Worm (Caenorhabditis elegans) whole organism, L3 larva: Measurements from ENCODE around the gene Y70G10A.4.
"Not testable (repeated sequence)": the region's sequence is repeated elsewhere in the genome, so short reads cannot be mapped to it uniquely, and the experiment has no call there.

ENCODE experiments used
- R02D3.7 ChIP-seq: fragments of 150-350 bp; optimal IDR thresholded peaks from 2 replicates; lab custom pipeline; 2014; ENCODE audit warnings: missing biosample characterization, missing genetic modification characterization
- aly-2 ChIP-seq: fragments of 150-350 bp; optimal IDR thresholded peaks from 2 replicates; lab custom pipeline; 2014; ENCODE audit warnings: missing biosample characterization, missing genetic modification characterization
- ama-1 ChIP-seq: fragments of 150-350 bp; optimal IDR thresholded peaks from 2 replicates; lab custom pipeline; 2018
- ceh-16 ChIP-seq: sonication (generic microtip); optimal IDR thresholded peaks from 2 replicates; lab custom pipeline; 2017; ENCODE audit warnings: missing biosample characterization, missing genetic modification characterization
- ceh-28 ChIP-seq: fragments of 150-350 bp; optimal IDR thresholded peaks from 2 replicates; lab custom pipeline; 2014; ENCODE audit warnings: missing biosample characterization, missing genetic modification reagents, missing genetic modification characterization
- ceh-82 ChIP-seq: fragments of 150-350 bp; optimal IDR thresholded peaks from 2 replicates; lab custom pipeline; 2014; ENCODE audit warnings: missing biosample characterization, missing genetic modification characterization
- ceh-9 ChIP-seq: sonication (generic microtip); optimal IDR thresholded peaks from 2 replicates; lab custom pipeline; 2018; ENCODE audit warnings: missing biosample characterization, missing genetic modification characterization
- daf-12 ChIP-seq: fragments of 150-350 bp; optimal IDR thresholded peaks from 2 replicates; lab custom pipeline; 2014; ENCODE audit warnings: missing biosample characterization, missing genetic modification reagents, missing genetic modification characterization
- egl-27 ChIP-seq: sonication (generic microtip); optimal IDR thresholded peaks from 4 replicates; lab custom pipeline; 2017; ENCODE audit warnings: missing biosample characterization, missing genetic modification reagents, missing genetic modification characterization
- egl-5 ChIP-seq: fragments of 150-350 bp; optimal IDR thresholded peaks from 2 replicates; lab custom pipeline; 2017; ENCODE audit warnings: missing biosample characterization, missing genetic modification reagents, missing genetic modification characterization, inconsistent platforms
- elt-1 ChIP-seq: fragments of 150-350 bp; optimal IDR thresholded peaks from 2 replicates; lab custom pipeline; 2014; ENCODE audit warnings: missing biosample characterization, missing genetic modification characterization
- elt-2 ChIP-seq: sonication (generic microtip); optimal IDR thresholded peaks from 2 replicates; lab custom pipeline; 2016; ENCODE audit warnings: missing genetic modification reagents, mild to moderate bottlenecking, missing genetic modification characterization, missing compliant biosample characterization
- elt-3 ChIP-seq, 3 experiments: fragments of 150-350 bp in 1 of 3; sonication (generic microtip) in 2 of 3; optimal IDR thresholded peaks; 2 replicates in 2 of 3; 4 replicates in 1 of 3; lab custom pipeline; 2014 to 2017; ENCODE audit warnings: missing biosample characterization in 3 of 3, missing genetic modification characterization in 3 of 3
- eor-1 ChIP-seq, 2 experiments: fragments of 150-350 bp; optimal IDR thresholded peaks; 2 replicates each; lab custom pipeline; 2014 to 2018; ENCODE audit warnings: missing biosample characterization in 2 of 2, missing genetic modification characterization in 2 of 2
- fkh-10 ChIP-seq: sonication (generic microtip); optimal IDR thresholded peaks from 2 replicates; lab custom pipeline; 2017; ENCODE audit warnings: missing biosample characterization, missing genetic modification reagents, missing genetic modification characterization
- fkh-2 ChIP-seq: fragments of 150-350 bp; optimal IDR thresholded peaks from 2 replicates; lab custom pipeline; 2014; ENCODE audit warnings: missing biosample characterization, missing genetic modification reagents, missing genetic modification characterization
- fos-1 ChIP-seq: fragments of 150-350 bp; optimal IDR thresholded peaks from 2 replicates; lab custom pipeline; 2014; ENCODE audit warnings: missing biosample characterization, missing genetic modification characterization
- hmg-11 ChIP-seq: sonication (generic microtip); optimal IDR thresholded peaks from 2 replicates; lab custom pipeline; 2016; ENCODE audit warnings: missing genetic modification characterization, missing compliant biosample characterization
- jun-1 ChIP-seq: fragments of 150-350 bp; optimal IDR thresholded peaks from 2 replicates; lab custom pipeline; 2014; ENCODE audit warnings: missing biosample characterization, missing genetic modification reagents, missing genetic modification characterization
- lin-15B ChIP-seq: fragments of 150-350 bp; optimal IDR thresholded peaks from 2 replicates; lab custom pipeline; 2014; ENCODE audit warnings: missing biosample characterization, missing genetic modification characterization
- lin-39 ChIP-seq: fragments of 150-350 bp; optimal IDR thresholded peaks from 2 replicates; lab custom pipeline; 2018; ENCODE audit warnings: missing biosample characterization, missing genetic modification reagents, missing genetic modification characterization
- lsy-12 ChIP-seq: sonication (generic microtip); optimal IDR thresholded peaks from 2 replicates; lab custom pipeline; 2016; ENCODE audit warnings: mild to moderate bottlenecking, missing genetic modification characterization, missing compliant biosample characterization
- mdl-1 ChIP-seq: fragments of 150-350 bp; optimal IDR thresholded peaks from 2 replicates; lab custom pipeline; 2014; ENCODE audit warnings: missing biosample characterization, missing genetic modification characterization
- mml-1 ChIP-seq: fragments of 150-350 bp; sonication (generic microtip); optimal IDR thresholded peaks from 3 replicates; lab custom pipeline; 2014; ENCODE audit warnings: missing biosample characterization, missing genetic modification characterization
- nfya-1 ChIP-seq: sonication (generic microtip); optimal IDR thresholded peaks from 2 replicates; lab custom pipeline; 2017; ENCODE audit warnings: missing genetic modification characterization, mild to moderate bottlenecking, missing compliant biosample characterization, antibody characterized with exemption, moderate library complexity; ENCODE audit not compliant: insufficient read depth
- nhr-11 ChIP-seq: fragments of 150-350 bp; optimal IDR thresholded peaks from 2 replicates; lab custom pipeline; 2014; ENCODE audit warnings: missing biosample characterization, missing genetic modification characterization
- nhr-12 ChIP-seq: fragments of 150-350 bp; optimal IDR thresholded peaks from 2 replicates; lab custom pipeline; 2014; ENCODE audit warnings: missing biosample characterization, missing genetic modification characterization
- nhr-23 ChIP-seq: fragments of 150-350 bp; optimal IDR thresholded peaks from 2 replicates; lab custom pipeline; 2014; ENCODE audit warnings: missing biosample characterization, missing genetic modification reagents, missing genetic modification characterization
- nhr-237 ChIP-seq: fragments of 150-350 bp; optimal IDR thresholded peaks from 2 replicates; lab custom pipeline; 2014; ENCODE audit warnings: missing biosample characterization, missing genetic modification characterization
- nhr-25 ChIP-seq: sonication (generic microtip); optimal IDR thresholded peaks from 2 replicates; lab custom pipeline; 2017; ENCODE audit warnings: missing biosample characterization, missing genetic modification characterization
- nhr-28 ChIP-seq: fragments of 150-350 bp; optimal IDR thresholded peaks from 2 replicates; lab custom pipeline; 2014; ENCODE audit warnings: missing biosample characterization, missing genetic modification characterization
- nhr-43 ChIP-seq: sonication (generic microtip); optimal IDR thresholded peaks from 2 replicates; lab custom pipeline; 2016; ENCODE audit warnings: mild to moderate bottlenecking, missing genetic modification characterization, missing compliant biosample characterization; ENCODE audit not compliant: poor library complexity, severe bottlenecking
- nhr-67 ChIP-seq: fragments of 150-350 bp; optimal IDR thresholded peaks from 2 replicates; lab custom pipeline; 2014; ENCODE audit warnings: missing biosample characterization, missing genetic modification characterization
- nhr-76 ChIP-seq: fragments of 150-350 bp; sonication (generic microtip); optimal IDR thresholded peaks from 5 replicates; lab custom pipeline; 2014; ENCODE audit warnings: missing biosample characterization, missing genetic modification characterization
- nhr-77 ChIP-seq: fragments of 150-350 bp; optimal IDR thresholded peaks from 2 replicates; lab custom pipeline; 2014; ENCODE audit warnings: missing biosample characterization, missing genetic modification characterization
- pha-4 ChIP-seq: fragments of 150-350 bp; optimal IDR thresholded peaks from 2 replicates; lab custom pipeline; 2014; ENCODE audit warnings: missing biosample characterization, missing genetic modification reagents, missing genetic modification characterization
- pqm-1 ChIP-seq: fragments of 150-350 bp; optimal IDR thresholded peaks from 2 replicates; lab custom pipeline; 2017; ENCODE audit warnings: missing biosample characterization, missing genetic modification characterization, inconsistent platforms
- sea-2 ChIP-seq: fragments of 150-350 bp; sonication (generic microtip); optimal IDR thresholded peaks from 4 replicates; lab custom pipeline; 2014; ENCODE audit warnings: missing biosample characterization, missing genetic modification reagents, missing genetic modification characterization
- skn-1 ChIP-seq: fragments of 150-350 bp; optimal IDR thresholded peaks from 2 replicates; lab custom pipeline; 2014; ENCODE audit warnings: missing biosample characterization, missing genetic modification characterization
- snpc-4 ChIP-seq: fragments of 150-350 bp; optimal IDR thresholded peaks from 2 replicates; lab custom pipeline; 2014; ENCODE audit warnings: missing biosample characterization, missing genetic modification characterization
- tbx-2 ChIP-seq: sonication (generic microtip); optimal IDR thresholded peaks from 2 replicates; lab custom pipeline; 2016; ENCODE audit warnings: mild to moderate bottlenecking, missing genetic modification characterization, missing compliant biosample characterization
- unc-39 ChIP-seq: sonication (generic microtip); optimal IDR thresholded peaks from 4 replicates; lab custom pipeline; 2017; ENCODE audit warnings: missing biosample characterization, missing genetic modification characterization
- unc-62 ChIP-seq: fragments of 150-350 bp; sonication (generic microtip); optimal IDR thresholded peaks from 4 replicates; lab custom pipeline; 2014; ENCODE audit warnings: missing biosample characterization, missing genetic modification reagents, missing genetic modification characterization
- zag-1 ChIP-seq: fragments of 150-350 bp; optimal IDR thresholded peaks from 2 replicates; lab custom pipeline; 2014; ENCODE audit warnings: missing biosample characterization, missing genetic modification characterization

Gene Y70G10A.4

DNA sequence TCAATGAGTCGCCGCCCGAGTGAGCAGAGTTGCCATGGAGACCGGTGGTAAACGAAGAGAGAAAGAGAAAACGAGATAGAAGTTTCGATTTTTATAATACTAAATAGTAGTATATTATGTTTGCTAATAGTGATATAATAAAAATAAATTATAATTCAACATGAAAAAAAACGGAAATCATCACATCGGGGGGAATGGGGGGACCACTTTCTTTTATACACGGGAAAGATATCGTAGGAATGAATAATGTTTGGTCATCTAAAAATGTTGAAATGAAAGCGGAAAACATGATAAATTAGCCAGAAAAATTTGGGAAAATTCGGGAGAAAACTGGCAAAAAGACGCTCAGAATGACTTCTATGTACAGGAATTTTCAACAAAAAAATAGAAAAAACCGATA is 39.7 kb downstream of the Y70G10A.4 start, which contains the start of gene bbs-5:
bbs-5 (minus strand) TSS at position 101 of the 400 bp plus-strand sequence.
- TF ChIP-seq daf-12 (tag; lab: Kevin White, UChicago) (no peak), egl-5 (tag; lab: Kevin White, UChicago) (no peak), sea-2 (GFP tag; lab: Kevin White, UChicago) (no peak), nhr-28 (tag; lab: Kevin White, UChicago) (no peak), mdl-1 (no peak)
- TF ChIP-seq, all 47 proteins: peak for 0

- TF ChIP-seq ceh-9; nfya-1; sea-2 (GFP tag; lab: Kevin White, UChicago): not testable (repeated sequence)
Measured at ce11 chrIII:10266824-10267223, 44.9 kb downstream of the Y70G10A.4 start, which contains the start of gene inpp-4B. Gene inpp-4B, minus strand, starts transcription at chrIII:10266877.

ce11 chrIII:10270778-10271307 is 48.9 kb downstream of the Y70G10A.4 start, which contains the start of gene cnk-1:
Gene cnk-1, plus strand, starts transcription at chrIII:10271257.
- TF ChIP-seq nhr-43 (tag; lab: Kevin White, UChicago) (peak; percentile 92), egl-27 (no peak), nhr-11 (no peak), nhr-76 (tag; lab: Kevin White, UChicago) (no peak), elt-2 (peak; percentile 38), nhr-12 (tag; lab: Kevin White, UChicago) (no peak), pqm-1 (tag; lab: Kevin White, UChicago) (no peak), nfya-1 (peak; percentile 60), unc-62 (GFP tag; lab: Kevin White, UChicago) (no peak), zag-1 (no peak), R02D3.7 (peak; percentile 89), ama-1 (lab: Kevin White, UChicago) (no peak), fkh-10 (GFP tag; lab: Kevin White, UChicago) (no peak), mdl-1 (no peak), lin-39 (tag; lab: Kevin White, UChicago) (peak; percentile 64), ceh-82 (tag; lab: Kevin White, UChicago) (no peak), snpc-4 (tag; lab: Kevin White, UChicago) (no peak), nhr-25 (tag; lab: Kevin White, UChicago) (peak; percentile 14), hmg-11 (tag; lab: Kevin White, UChicago) (peak; percentile 37), aly-2 (tag; lab: Kevin White, UChicago) (no peak), fos-1 (tag; lab: Kevin White, UChicago) (no peak), lin-15B (peak; percentile 91), nhr-23 (tag; lab: Kevin White, UChicago) (peak; percentile 65), ceh-16 (no peak), lsy-12 (tag; lab: Kevin White, UChicago) (peak; percentile 57), elt-3 (tag; optimal IDR thresholded peaks at IDR 0.05; lab: Kevin White, UChicago) (no peak), nhr-28 (tag; lab: Kevin White, UChicago) (no peak), ceh-28 (tag; lab: Kevin White, UChicago) (no peak), mml-1 (no peak), elt-1 (no peak), tbx-2 (peak; percentile 56), jun-1 (tag; lab: Kevin White, UChicago) (no peak), nhr-237 (tag; lab: Kevin White, UChicago) (no peak), nhr-67 (tag; lab: Kevin White, UChicago) (no peak), unc-39 (tag; lab: Kevin White, UChicago) (no peak), skn-1 (tag; lab: Kevin White, UChicago) (peak; percentile 22), eor-1 (tag; optimal IDR thresholded peaks at IDR 0.05; lab: Kevin White, UChicago) (no peak), fkh-2 (tag; lab: Kevin White, UChicago) (no peak), sea-2 (GFP tag; lab: Kevin White, UChicago) (no peak), pha-4 (tag; lab: Kevin White, UChicago) (peak; percentile 46), nhr-77 (tag; lab: Kevin White, UChicago) (no peak), daf-12 (tag; lab: Kevin White, UChicago) (no peak)
